Fruit fly (Drosophila melanogaster) whole organism, embryonic: ENCODE results near the gene CheB38b.

ENCODE experiments used
- Adf1 ChIP-seq: fragments of 200-800 bp; sonication (Bioruptor generic); IDR thresholded peaks from 2 replicates; pipeline ENCODE4 v1.3.6; 2022; ENCODE audit warnings: missing biosample characterization, missing genetic modification characterization
- B-H2 ChIP-seq: fragments of 200-800 bp; sonication (Bioruptor generic); optimal IDR thresholded peaks from 2 replicates; lab custom pipeline; 2018; ENCODE audit warnings: missing biosample characterization, mild to moderate bottlenecking, missing genetic modification characterization
- CG18599 ChIP-seq: fragments of 200-800 bp; sonication (Bioruptor generic); optimal IDR thresholded peaks from 3 replicates; lab custom pipeline; 2017; ENCODE audit warnings: missing biosample characterization, missing genetic modification characterization, mild to moderate bottlenecking, moderate library complexity, missing genetic modification reagents
- CG3838 ChIP-seq: fragments of 200-800 bp; sonication (Bioruptor generic); optimal IDR thresholded peaks from 3 replicates; lab custom pipeline; 2016; ENCODE audit warnings: missing biosample characterization, missing genetic modification characterization
- CG6654 ChIP-seq: fragments of 200-800 bp; sonication (Bioruptor generic); optimal IDR thresholded peaks from 2 replicates; lab custom pipeline; 2017; ENCODE audit warnings: missing biosample characterization, mild to moderate bottlenecking, missing genetic modification characterization
- CG8359 ChIP-seq: fragments of 200-800 bp; sonication (Bioruptor generic); optimal IDR thresholded peaks from 2 replicates; lab custom pipeline; 2017; ENCODE audit warnings: missing biosample characterization, mild to moderate bottlenecking, missing genetic modification characterization, borderline replicate concordance
- Deaf1 ChIP-seq: fragments of 200-800 bp; optimal IDR thresholded peaks from 3 replicates; lab custom pipeline; 2019; ENCODE audit warnings: missing biosample characterization, mild to moderate bottlenecking, missing genetic modification characterization, moderate library complexity
- Ravus ChIP-seq: fragments of 200-800 bp; sonication (Bioruptor generic); IDR thresholded peaks from 2 replicates; pipeline ENCODE4 v1.3.6; 2022; ENCODE audit warnings: missing biosample characterization, missing genetic modification characterization
- Rx ChIP-seq: fragments of 200-800 bp; sonication (Bioruptor generic); IDR thresholded peaks from 2 replicates; pipeline ENCODE4 v1.3.6; 2022; ENCODE audit warnings: missing biosample characterization, missing genetic modification characterization
- Side ChIP-seq: fragments of 200-800 bp; sonication (Bioruptor generic); optimal IDR thresholded peaks from 2 replicates; lab custom pipeline; 2016; ENCODE audit warnings: missing biosample characterization, missing genetic modification characterization
- ap ChIP-seq: fragments of 200-800 bp; sonication (Bioruptor generic); IDR thresholded peaks from 2 replicates; pipeline ENCODE4 v1.3.6; 2022; ENCODE audit warnings: missing biosample characterization, missing genetic modification characterization
- nau ChIP-seq: fragments of 200-800 bp; sonication (Bioruptor generic); optimal IDR thresholded peaks from 3 replicates; lab custom pipeline; 2017; ENCODE audit warnings: missing biosample characterization, mild to moderate bottlenecking, missing genetic modification characterization, missing genetic modification reagents

DNA sequence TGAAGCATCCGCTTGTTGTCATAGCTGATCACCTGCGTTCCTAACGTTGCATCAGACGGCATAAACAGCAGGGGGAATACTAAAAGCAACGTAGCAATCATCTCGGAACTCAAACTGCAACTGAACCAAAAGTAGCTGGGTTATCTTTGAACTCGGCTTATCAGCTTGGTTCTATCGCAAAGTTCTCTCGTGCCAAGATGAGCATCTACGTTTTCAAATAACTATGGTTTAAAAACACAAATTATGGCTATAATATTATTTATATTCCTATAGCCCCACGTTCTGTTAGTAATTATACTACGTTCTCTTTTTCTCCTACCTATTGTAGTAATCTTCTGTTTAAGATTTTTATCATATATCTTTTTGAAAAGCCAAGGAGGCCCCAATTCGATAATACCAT is 40.7 kb upstream of the CheB38b start, which contains the start of gene CG14400:
- TF ChIP-seq CG18599 (GFP tag; lab: Kevin White, UChicago), result no peak
- no peak for TF ChIP-seq Rx
- no peak for TF ChIP-seq CG8359 (GFP tag; lab: Kevin White, UChicago)
- TF ChIP-seq nau (GFP tag; lab: Kevin White, UChicago), result no peak
- TF ChIP-seq Deaf1 (tag; lab: Kevin White, UChicago), result no peak
- TF ChIP-seq CG3838 (GFP tag; lab: Kevin White, UChicago), result no peak
- no peak for TF ChIP-seq CG6654 (GFP tag; lab: Kevin White, UChicago)
- no peak for TF ChIP-seq Ravus (GFP tag; lab: Robert Waterston, UW)
- no peak for TF ChIP-seq ap (GFP tag; lab: Robert Waterston, UW)
- no peak for TF ChIP-seq Side (GFP tag; lab: Kevin White, UChicago)
- TF ChIP-seq B-H2, result no peak
- TF ChIP-seq Adf1 (GFP tag; lab: Robert Waterston, UW), result no peak
